Worm (Caenorhabditis elegans) whole organism, L4 larva: ENCODE measurements around the gene sftb-2.

Source experiments
- F49E8.2 ChIP-seq: sonication (generic microtip); optimal IDR thresholded peaks from 2 replicates; lab custom pipeline; 2016; ENCODE audit warnings: missing compliant biosample characterization, mild to moderate bottlenecking, missing genetic modification characterization, borderline replicate concordance
- T20F7.1 ChIP-seq: fragments of 200-800 bp; sonication (Bioruptor generic); optimal IDR thresholded peaks from 2 replicates; lab custom pipeline; 2018; ENCODE audit warnings: mild to moderate bottlenecking, missing genetic modification characterization, missing compliant biosample characterization
- T26A8.4 ChIP-seq: fragments of 200-800 bp; sonication (Bioruptor generic); IDR thresholded peaks from 2 replicates; pipeline ENCODE4 v1.3.6; 2022; ENCODE audit warnings: missing genetic modification characterization, missing compliant biosample characterization
- ZK337.2 ChIP-seq: fragments of 200-800 bp; sonication (Bioruptor generic); IDR thresholded peaks from 2 replicates; pipeline ENCODE4 v1.3.6; 2022; ENCODE audit warnings: missing genetic modification reagents, missing genetic modification characterization, missing compliant biosample characterization
- ama-1 ChIP-seq: fragments of 150-350 bp; optimal IDR thresholded peaks from 2 replicates; lab custom pipeline; 2014; ENCODE audit warnings: inconsistent platforms, mixed read lengths
- ceh-20 ChIP-seq: fragments of 200-800 bp; sonication (Bioruptor generic); IDR thresholded peaks from 2 replicates; pipeline ENCODE4 v1.3.6; 2022; ENCODE audit warnings: missing genetic modification reagents, missing genetic modification characterization, missing compliant biosample characterization
- ceh-44 ChIP-seq: fragments of 200-800 bp; sonication (Bioruptor generic); IDR thresholded peaks from 2 replicates; pipeline ENCODE4 v1.3.6; 2022; ENCODE audit warnings: missing genetic modification reagents, missing genetic modification characterization, missing compliant biosample characterization
- ceh-82 ChIP-seq: sonication (generic microtip); optimal IDR thresholded peaks from 2 replicates; lab custom pipeline; 2017; ENCODE audit warnings: missing biosample characterization, missing genetic modification characterization
- ces-1 ChIP-seq: fragments of 150-350 bp; sonication (generic microtip); optimal IDR thresholded peaks from 4 replicates; lab custom pipeline; 2014; ENCODE audit warnings: missing biosample characterization, missing genetic modification reagents, missing genetic modification characterization
- ctbp-1 ChIP-seq: fragments of 200-800 bp; sonication (Bioruptor generic); IDR thresholded peaks from 2 replicates; pipeline ENCODE4 v1.3.6; 2022; ENCODE audit warnings: missing genetic modification reagents, missing genetic modification characterization, missing compliant biosample characterization
- daf-16 ChIP-seq, 3 experiments: sonication (generic microtip); optimal IDR thresholded peaks; 2 replicates each; lab custom pipeline; 2016 to 2017; ENCODE audit warnings: missing genetic modification characterization in 3 of 3, missing genetic modification reagents in 3 of 3, mild to moderate bottlenecking in 2 of 3, missing compliant biosample characterization in 2 of 3, missing biosample characterization in 1 of 3, moderate library complexity in 1 of 3
- daf-19 ChIP-seq: fragments of 200-800 bp; sonication (Bioruptor generic); conservative IDR thresholded peaks from 2 replicates; pipeline ENCODE4 v1.3.6; 2022; ENCODE audit warnings: missing genetic modification characterization, missing compliant biosample characterization
- daf-8 ChIP-seq: fragments of 200-800 bp; sonication (Bioruptor generic); IDR thresholded peaks from 2 replicates; pipeline ENCODE4 v1.3.6; 2022; ENCODE audit warnings: missing genetic modification characterization, missing compliant biosample characterization
- dmd-6 ChIP-seq: fragments of 200-800 bp; sonication (Bioruptor generic); IDR thresholded peaks from 2 replicates; pipeline ENCODE4 v1.3.6; 2022; ENCODE audit warnings: missing genetic modification reagents, missing genetic modification characterization, missing compliant biosample characterization
- dmd-8 ChIP-seq: fragments of 200-800 bp; sonication (Bioruptor generic); IDR thresholded peaks from 2 replicates; pipeline ENCODE4 v1.3.6; 2022; ENCODE audit warnings: missing genetic modification characterization, missing compliant biosample characterization
- dmd-9 ChIP-seq: fragments of 200-800 bp; sonication (Bioruptor generic); IDR thresholded peaks from 2 replicates; pipeline ENCODE4 v1.3.6; 2022; ENCODE audit warnings: missing genetic modification reagents, missing genetic modification characterization, missing compliant biosample characterization
- dpl-1 ChIP-seq: fragments of 150-350 bp; optimal IDR thresholded peaks from 2 replicates; lab custom pipeline; 2014; ENCODE audit warnings: missing biosample characterization, missing genetic modification reagents, missing genetic modification characterization
- duxl-1 ChIP-seq: sonication (generic microtip); optimal IDR thresholded peaks from 2 replicates; lab custom pipeline; 2016; ENCODE audit warnings: mild to moderate bottlenecking, missing genetic modification characterization, moderate library complexity, missing compliant biosample characterization; ENCODE audit not compliant: poor library complexity
- dve-1 ChIP-seq: sonication (generic microtip); optimal IDR thresholded peaks from 2 replicates; lab custom pipeline; 2017; ENCODE audit warnings: antibody characterized with exemption, mild to moderate bottlenecking, missing genetic modification characterization, missing compliant biosample characterization; ENCODE audit not compliant: insufficient read depth
- hif-1 ChIP-seq, 2 experiments: sonication (generic microtip); optimal IDR thresholded peaks; 2 replicates each; lab custom pipeline; 2016 to 2017; ENCODE audit warnings: missing compliant biosample characterization in 2 of 2, missing genetic modification characterization in 2 of 2, missing genetic modification reagents in 2 of 2, missing genotype in 2 of 2, mild to moderate bottlenecking in 1 of 2
- hmg-1.1 ChIP-seq: fragments of 200-800 bp; sonication (Bioruptor generic); IDR thresholded peaks from 2 replicates; pipeline ENCODE4 v1.3.6; 2022; ENCODE audit warnings: missing genetic modification reagents, missing genetic modification characterization, missing compliant biosample characterization
- jun-1 ChIP-seq: fragments of 150-350 bp; optimal IDR thresholded peaks from 2 replicates; lab custom pipeline; 2014; ENCODE audit warnings: missing biosample characterization, missing genetic modification reagents, missing genetic modification characterization
- lin-1 ChIP-seq: fragments of 200-800 bp; sonication (Bioruptor generic); IDR thresholded peaks from 2 replicates; pipeline ENCODE4 v1.3.6; 2022; ENCODE audit warnings: missing genetic modification reagents, missing genetic modification characterization, missing compliant biosample characterization
- lin-38 ChIP-seq: fragments of 200-800 bp; sonication (Bioruptor generic); IDR thresholded peaks from 2 replicates; pipeline ENCODE4 v1.3.6; 2022; ENCODE audit warnings: missing genetic modification reagents, missing genetic modification characterization, missing compliant biosample characterization
- lsy-2 ChIP-seq, 2 experiments: fragments of 150-350 bp in 1 of 2; sonication (generic microtip) in 1 of 2; optimal IDR thresholded peaks; 2 replicates each; lab custom pipeline; 2014 to 2017; ENCODE audit warnings: missing biosample characterization in 2 of 2, missing genetic modification characterization in 2 of 2
- madf-5 ChIP-seq, 2 experiments: fragments of 200-800 bp; sonication (Bioruptor generic); IDR thresholded peaks; 2 replicates each; pipeline ENCODE4 v1.3.6; 2022; ENCODE audit warnings: missing compliant biosample characterization in 2 of 2, missing genetic modification characterization in 2 of 2
- madf-9 ChIP-seq: fragments of 200-800 bp; sonication (Bioruptor generic); conservative IDR thresholded peaks from 2 replicates; pipeline ENCODE4 v1.3.6; 2022; ENCODE audit warnings: missing genetic modification reagents, missing genetic modification characterization, missing compliant biosample characterization
- mep-1 ChIP-seq: fragments of 150-350 bp; sonication (generic microtip); optimal IDR thresholded peaks from 3 replicates; lab custom pipeline; 2014; ENCODE audit warnings: missing biosample characterization, missing genetic modification characterization
- mes-2 ChIP-seq: sonication (generic microtip); optimal IDR thresholded peaks from 2 replicates; lab custom pipeline; 2016; ENCODE audit warnings: missing genotype, mild to moderate bottlenecking, missing genetic modification characterization, missing compliant biosample characterization; ENCODE audit not compliant: poor library complexity, severe bottlenecking
- nhr-111 ChIP-seq: fragments of 200-800 bp; sonication (Bioruptor generic); optimal IDR thresholded peaks from 2 replicates; lab custom pipeline; 2018; ENCODE audit warnings: mild to moderate bottlenecking, missing genetic modification characterization, missing compliant biosample characterization
- nhr-48 ChIP-seq: sonication (generic microtip); optimal IDR thresholded peaks from 2 replicates; lab custom pipeline; 2016; ENCODE audit warnings: mild to moderate bottlenecking, missing genetic modification characterization, missing compliant biosample characterization
- nhr-77 ChIP-seq: fragments of 150-350 bp; optimal IDR thresholded peaks from 2 replicates; lab custom pipeline; 2014; ENCODE audit warnings: missing biosample characterization, missing genetic modification characterization
- pha-4 ChIP-seq, 2 experiments: fragments of 150-350 bp in 1 of 2; fragments of 200-800 bp in 1 of 2; sonication (Bioruptor generic) in 1 of 2; IDR thresholded peaks in 1 of 2; optimal IDR thresholded peaks in 1 of 2; 2 replicates each; pipeline versions ENCODE4 v1.3.6 to Lab custom; 2014 to 2022; ENCODE audit warnings: missing genetic modification characterization in 2 of 2, missing genetic modification reagents in 2 of 2, missing biosample characterization in 1 of 2, missing compliant biosample characterization in 1 of 2
- php-3 ChIP-seq: fragments of 200-800 bp; sonication (Bioruptor generic); IDR thresholded peaks from 2 replicates; pipeline ENCODE4 v1.3.6; 2022; ENCODE audit warnings: missing genetic modification reagents, missing genetic modification characterization, missing compliant biosample characterization
- set-16 ChIP-seq: fragments of 200-800 bp; sonication (Bioruptor generic); IDR thresholded peaks from 2 replicates; pipeline ENCODE4 v1.3.6; 2022; ENCODE audit warnings: missing genetic modification reagents, missing genetic modification characterization, missing compliant biosample characterization
- spr-3 ChIP-seq: fragments of 200-800 bp; sonication (Bioruptor generic); optimal IDR thresholded peaks from 2 replicates; lab custom pipeline; 2018; ENCODE audit warnings: mild to moderate bottlenecking, missing genetic modification characterization, missing compliant biosample characterization
- unc-39 ChIP-seq: sonication (generic microtip); optimal IDR thresholded peaks from 2 replicates; lab custom pipeline; 2017; ENCODE audit warnings: missing biosample characterization, missing genetic modification characterization
- unc-62 ChIP-seq, 3 experiments: fragments of 150-350 bp in 1 of 3; sonication (generic microtip); optimal IDR thresholded peaks in 2 of 3; peaks in 1 of 3; 1 replicate in 1 of 3; 2 replicates in 2 of 3; lab custom pipeline; 2014 to 2017; ENCODE audit warnings: missing biosample characterization in 3 of 3, missing genetic modification characterization in 3 of 3, missing genetic modification reagents in 3 of 3, missing genotype in 1 of 3
- zip-11 ChIP-seq: fragments of 200-800 bp; sonication (Bioruptor generic); IDR thresholded peaks from 2 replicates; pipeline ENCODE4 v1.3.6; 2022; ENCODE audit warnings: missing genetic modification characterization, missing compliant biosample characterization
- zip-2 ChIP-seq: fragments of 150-350 bp; optimal IDR thresholded peaks from 2 replicates; lab custom pipeline; 2014; ENCODE audit warnings: missing biosample characterization, missing genetic modification characterization

Gene sftb-2

ce11 chrV:127882-128281 lies at the start of gene sftb-2, which contains the start of gene W03F9.2:
TSS of gene sftb-2 (plus strand) at chrV:128237.
TSS of gene W03F9.2 (minus strand) at chrV:128034.
- TF ChIP-seq dmd-9 (GFP tag; lab: Robert Waterston, UW) (no peak), lsy-2 (tag; optimal IDR thresholded peaks at IDR 0.05; lab: Kevin White, UChicago) (peak in 1 of 2 experiments; percentile 59), dpl-1 (GFP tag; lab: Kevin White, UChicago) (peak; percentile 39), mep-1 (tag; lab: Kevin White, UChicago) (peak; percentile 15), lin-38 (GFP tag; lab: Robert Waterston, UW) (peak; percentile 35; the same call in 1 of the 2 replicates), ama-1 (no peak), unc-39 (tag; lab: Kevin White, UChicago) (no peak), ces-1 (no peak), mes-2 (tag; lab: Kevin White, UChicago) (peak; percentile 54), dve-1 (tag; lab: Kevin White, UChicago) (peak; percentile 59), hif-1 (tag; optimal IDR thresholded peaks at IDR 0.05; lab: Kevin White, UChicago) (no peak)
- TF ChIP-seq, all 104 proteins: peak for 6

DNA sequence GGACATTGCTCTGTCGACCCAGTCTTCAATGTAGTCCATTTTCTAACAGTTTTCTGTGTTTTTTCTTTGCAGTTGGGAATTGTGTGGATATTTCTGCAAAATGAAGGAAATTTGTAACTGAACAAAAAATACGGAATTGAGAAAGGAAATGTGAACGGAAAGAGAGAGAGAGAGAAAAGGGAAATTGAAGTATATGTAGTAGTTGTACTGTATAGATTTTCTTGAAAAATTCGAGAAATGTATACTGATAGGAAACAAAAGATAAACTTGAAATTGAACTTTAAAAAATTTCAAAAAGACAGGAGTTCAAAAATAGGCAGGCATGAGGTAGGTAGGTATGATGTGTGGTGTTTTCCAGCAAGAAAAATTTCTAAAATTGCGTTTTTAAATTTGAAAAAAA lies 44.3 kb upstream of the sftb-2 start, which contains the start of gene daam-1:
TSS of gene daam-1 (minus strand) at position 101 of the 400 bp plus-strand sequence.
- no peak for TF ChIP-seq dpl-1 (GFP tag; lab: Kevin White, UChicago)
- no peak for TF ChIP-seq ceh-20 (GFP tag; lab: Robert Waterston, UW)
- no peak for TF ChIP-seq unc-62 (GFP tag; optimal IDR thresholded peaks at IDR 0.05 in 1 of 2; lab: Kevin White, UChicago)
- TF ChIP-seq unc-62 (tag; optimal IDR thresholded peaks at IDR 0.05; lab: Kevin White, UChicago), result no peak
- TF ChIP-seq duxl-1 (tag; lab: Kevin White, UChicago), result no peak
- no peak for TF ChIP-seq lin-1 (GFP tag; lab: Robert Waterston, UW)
- TF ChIP-seq madf-5 (GFP tag; IDR thresholded peaks at IDR 0.05; lab: Robert Waterston, UW), result no peak
- no peak for TF ChIP-seq php-3 (GFP tag; lab: Robert Waterston, UW)
- TF ChIP-seq dmd-6 (GFP tag; lab: Robert Waterston, UW), result no peak
- TF ChIP-seq spr-3 (GFP tag; lab: Kevin White, UChicago), result no peak

ce11 chrV:102165-102564 lies 25.9 kb upstream of the sftb-2 start:
- no peak for TF ChIP-seq set-16
- TF ChIP-seq jun-1, result no peak
- peak; percentile 3 for TF ChIP-seq mes-2 (tag; lab: Kevin White, UChicago)
- no peak for TF ChIP-seq pha-4 (GFP tag; IDR thresholded peaks at IDR 0.05; lab: Robert Waterston, UW)
- TF ChIP-seq pha-4 (tag; optimal IDR thresholded peaks at IDR 0.05; lab: Kevin White, UChicago), result no peak
- TF ChIP-seq madf-9 (GFP tag; lab: Robert Waterston, UW), result no peak

ce11 chrV:103043-103702 lies 24.9 kb upstream of the sftb-2 start:
- TF ChIP-seq T26A8.4 (GFP tag; lab: Robert Waterston, UW) (no peak), nhr-111 (GFP tag; lab: Kevin White, UChicago) (peak; percentile 49), daf-8 (no peak), F49E8.2 (peak; percentile 92), hmg-1.1 (GFP tag; lab: Robert Waterston, UW) (no peak), zip-11 (GFP tag; lab: Robert Waterston, UW) (no peak), ama-1 (peak; percentile 44), madf-5 (GFP tag; IDR thresholded peaks at IDR 0.05; lab: Robert Waterston, UW) (peak in 1 of 2 experiments; percentile 56; a peak in 1 of 4 replicates), ceh-20 (GFP tag; lab: Robert Waterston, UW) (no peak), lsy-2 (tag; optimal IDR thresholded peaks at IDR 0.05; lab: Kevin White, UChicago) (no peak), T20F7.1 (GFP tag; lab: Kevin White, UChicago) (no peak), ceh-44 (GFP tag; lab: Robert Waterston, UW) (no peak), ZK337.2 (0 out of 2 replicates have a peak, but pooled peaks have one; percentile 29), daf-19 (no peak), nhr-48 (tag; lab: Kevin White, UChicago) (no peak), nhr-77 (tag; lab: Kevin White, UChicago) (no peak), unc-62 (GFP tag; optimal IDR thresholded peaks at IDR 0.05 in 1 of 2; lab: Kevin White, UChicago) (no peak), unc-62 (tag; optimal IDR thresholded peaks at IDR 0.05; lab: Kevin White, UChicago) (no peak), ceh-82 (tag; lab: Kevin White, UChicago) (no peak), dmd-8 (GFP tag; lab: Robert Waterston, UW) (peak; percentile 65; the same call in 1 of the 2 replicates), daf-16 (GFP tag; optimal IDR thresholded peaks at IDR 0.05; lab: Kevin White, UChicago) (peak in 1 of 2 experiments; percentile 7), daf-16 (tag; optimal IDR thresholded peaks at IDR 0.05; lab: Kevin White, UChicago) (no peak), zip-2 (tag; lab: Kevin White, UChicago) (no peak), unc-39 (tag; lab: Kevin White, UChicago) (no peak), ctbp-1 (0 out of 2 replicates have a peak, but pooled peaks have one; percentile 35)
